Fruit fly (Drosophila melanogaster): Measurements from ENCODE around the gene CG13385.

Gene CG13385

DNA sequence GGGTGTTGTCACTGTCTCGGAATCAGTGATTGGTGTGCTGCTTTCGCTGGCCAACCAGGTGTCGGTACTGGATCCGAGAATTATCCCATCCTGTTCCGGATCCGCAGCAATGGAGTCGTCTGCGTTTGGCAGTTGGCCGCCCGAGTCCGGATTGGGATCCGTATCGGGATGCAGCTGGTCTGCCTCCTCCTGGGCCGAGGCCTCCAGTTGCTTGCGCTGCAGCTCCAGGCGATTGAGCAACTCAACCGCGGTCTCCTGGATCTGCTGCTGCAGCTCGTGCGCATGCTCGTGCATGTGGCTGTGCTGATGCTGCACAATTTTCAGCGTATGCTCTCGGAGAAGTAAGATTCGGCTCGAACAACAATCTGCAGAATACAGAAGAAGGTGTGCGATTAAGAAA, 35.7 kb downstream of the CG13385 start:
- TF ChIP-seq Pif1A (GFP tag; optimal IDR thresholded peaks at IDR 0.05) = no peak
- TF ChIP-seq Ets98B (GFP tag; IDR thresholded peaks at IDR 0.05) = no peak
- no peak for TF ChIP-seq CG8159 (tag; optimal IDR thresholded peaks at IDR 0.05)
- TF ChIP-seq CG8301 (tag; optimal IDR thresholded peaks at IDR 0.05) = no peak
- no peak for TF ChIP-seq CG17806 (tag; optimal IDR thresholded peaks at IDR 0.05)
- TF ChIP-seq D1 (tag; optimal IDR thresholded peaks at IDR 0.05) = no peak
- TF ChIP-seq CG4496 (GFP tag; IDR thresholded peaks at IDR 0.05) = no peak
- no peak for TF ChIP-seq CG15710 (tag; optimal IDR thresholded peaks at IDR 0.05)

DNA sequence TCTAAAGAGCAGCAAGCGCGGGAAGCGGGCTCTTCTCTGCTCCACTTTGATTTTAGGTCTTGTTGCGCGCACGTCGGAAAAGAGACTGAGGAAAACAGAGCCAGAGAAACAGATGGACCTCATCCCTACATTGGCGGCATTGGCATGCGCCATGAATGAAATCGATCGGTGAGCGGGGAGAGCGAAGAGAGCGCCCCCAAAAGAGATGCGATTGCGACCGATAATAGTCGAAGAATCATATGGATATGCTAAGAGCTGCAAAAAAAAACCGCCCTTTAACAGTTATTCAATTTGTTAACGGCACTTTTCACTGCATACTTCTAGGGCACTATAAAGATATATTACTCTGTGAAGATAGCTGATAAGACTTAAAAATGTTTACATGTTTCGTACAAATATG, 37.1 kb downstream of the CG13385 start, which contains the start of gene grk:
grk (minus strand) TSS at position 87 of the 400 bp plus-strand sequence.
- TF ChIP-seq CG12605 (GFP tag; IDR thresholded peaks at IDR 0.05) (no peak), Snoo (tag; optimal IDR thresholded peaks at IDR 0.05) (no peak), CG14655 (GFP tag; optimal IDR thresholded peaks at IDR 0.05) (no peak), CG15710 (tag; optimal IDR thresholded peaks at IDR 0.05) (no peak), CG34367 (tag; optimal IDR thresholded peaks at IDR 0.05) (no peak), CG9948 (tag; optimal IDR thresholded peaks at IDR 0.05) (no peak)

DNA sequence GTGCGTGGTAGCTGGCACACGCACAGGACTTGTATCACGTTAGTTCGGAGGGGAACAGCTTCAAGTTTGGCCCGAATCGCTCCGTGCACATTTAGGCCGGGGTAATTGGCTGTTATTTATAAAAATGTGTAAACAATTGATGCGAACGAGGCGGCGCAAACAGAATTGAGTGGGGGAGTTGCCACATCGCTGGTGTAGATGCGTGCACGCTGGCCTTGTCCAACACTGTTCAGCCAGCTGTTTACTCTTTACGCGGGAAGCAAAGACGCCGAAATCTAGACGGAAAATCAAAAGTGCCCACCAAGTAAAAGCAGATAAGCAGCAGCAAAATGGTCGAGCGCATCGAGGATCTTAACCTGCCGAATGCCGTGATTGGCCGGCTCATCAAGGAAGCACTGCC, 40.7 kb downstream of the CG13385 start, which contains the start of the genes D12 and Chrac-14:
D12 (minus strand) TSS at position 190 of the 400 bp plus-strand sequence.
Chrac-14 (plus strand) TSS at position 230 of the 400 bp plus-strand sequence.
- no peak for TF ChIP-seq CG13204 (GFP tag; optimal IDR thresholded peaks at IDR 0.05)
- no peak for TF ChIP-seq CG14655 (GFP tag; optimal IDR thresholded peaks at IDR 0.05)
- TF ChIP-seq Ets98B (GFP tag; IDR thresholded peaks at IDR 0.05) = no peak
- no peak for TF ChIP-seq gl (tag; optimal IDR thresholded peaks at IDR 0.05)
- TF ChIP-seq CG34367 (tag; optimal IDR thresholded peaks at IDR 0.05) = no peak
- TF ChIP-seq D1 (tag; optimal IDR thresholded peaks at IDR 0.05) = no peak
- TF ChIP-seq CG8301 (tag; optimal IDR thresholded peaks at IDR 0.05) = no peak
- TF ChIP-seq CG17806 (tag; optimal IDR thresholded peaks at IDR 0.05) = no peak
- no peak for TF ChIP-seq fd96Ca (GFP tag; IDR thresholded peaks at IDR 0.05)
- TF ChIP-seq Snoo (tag; optimal IDR thresholded peaks at IDR 0.05) = no peak
- TF ChIP-seq Pif1A (GFP tag; optimal IDR thresholded peaks at IDR 0.05) = no peak
- TF ChIP-seq CG32121 (GFP tag; IDR thresholded peaks at IDR 0.05) = no peak
- no peak for TF ChIP-seq EcR (GFP tag; optimal IDR thresholded peaks at IDR 0.05)
- no peak for TF ChIP-seq CG12605 (GFP tag; IDR thresholded peaks at IDR 0.05)
- no peak for TF ChIP-seq CG10348 (GFP tag; IDR thresholded peaks at IDR 0.05)
- TF ChIP-seq rn (GFP tag; IDR thresholded peaks at IDR 0.05) = no peak

DNA sequence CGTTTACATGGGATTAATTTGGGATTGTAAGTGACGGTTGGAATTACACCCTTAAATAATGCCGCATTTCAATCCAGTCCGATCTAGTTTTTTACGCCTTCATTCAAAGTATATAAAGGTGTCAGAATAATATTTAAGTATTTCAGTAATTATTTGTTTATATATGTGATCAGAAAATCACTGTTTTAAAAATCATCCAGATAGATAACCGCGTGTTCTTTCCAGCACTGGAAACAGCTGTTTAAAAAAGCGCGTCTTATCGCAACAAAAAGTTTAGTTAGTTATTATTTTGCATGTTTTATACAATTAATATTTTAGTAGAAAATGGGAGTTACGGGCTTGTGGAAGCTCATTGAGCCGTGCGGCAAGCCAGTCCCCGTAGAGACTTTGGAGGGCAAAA, 41.6 kb downstream of the CG13385 start, which contains the start of gene mus201:
mus201 (plus strand) TSS at position 118 of the 400 bp plus-strand sequence.
- TF ChIP-seq CG4496 (GFP tag; IDR thresholded peaks at IDR 0.05) (no peak), CG8301 (tag; optimal IDR thresholded peaks at IDR 0.05) (no peak), D1 (tag; optimal IDR thresholded peaks at IDR 0.05) (no peak), CG8159 (tag; optimal IDR thresholded peaks at IDR 0.05) (no peak), gl (tag; optimal IDR thresholded peaks at IDR 0.05) (no peak), Pif1B (GFP tag; optimal IDR thresholded peaks at IDR 0.05) (no peak), CG15710 (tag; optimal IDR thresholded peaks at IDR 0.05) (no peak), CG12605 (GFP tag; IDR thresholded peaks at IDR 0.05) (no peak), Ets98B (GFP tag; IDR thresholded peaks at IDR 0.05) (no peak), CG17806 (tag; optimal IDR thresholded peaks at IDR 0.05) (no peak), CG14655 (GFP tag; optimal IDR thresholded peaks at IDR 0.05) (no peak)

DNA sequence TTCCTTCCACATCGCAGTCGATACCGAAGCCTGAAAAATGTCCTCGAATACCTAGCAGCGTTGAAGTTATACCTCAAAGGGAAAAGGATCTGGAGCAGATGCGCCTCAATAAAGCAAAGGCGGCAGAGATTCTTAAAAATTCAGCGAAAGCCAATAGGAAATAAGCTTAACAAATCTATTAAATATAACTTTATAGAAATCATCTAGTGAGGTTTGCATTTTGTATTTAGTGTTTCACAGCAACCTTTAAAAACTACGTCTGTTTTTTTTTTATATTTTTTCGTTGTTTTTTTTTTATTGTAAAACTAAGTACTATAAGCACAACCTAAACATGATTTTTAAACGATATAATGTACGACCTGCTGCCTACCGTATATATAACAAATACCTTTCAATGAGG, 45.7 kb downstream of the CG13385 start, which contains the start of gene CG31897:
CG31897 (plus strand) TSS at position 301 of the 400 bp plus-strand sequence.
- TF ChIP-seq CG10348 (GFP tag; IDR thresholded peaks at IDR 0.05) (no peak), CG4496 (GFP tag; IDR thresholded peaks at IDR 0.05) (no peak), Snoo (tag; optimal IDR thresholded peaks at IDR 0.05) (no peak), gl (tag; optimal IDR thresholded peaks at IDR 0.05) (no peak), CG17806 (tag; optimal IDR thresholded peaks at IDR 0.05) (no peak), fd96Ca (GFP tag; IDR thresholded peaks at IDR 0.05) (no peak), CG12605 (GFP tag; IDR thresholded peaks at IDR 0.05) (no peak), EcR (GFP tag; optimal IDR thresholded peaks at IDR 0.05) (no peak), CG15710 (tag; optimal IDR thresholded peaks at IDR 0.05) (no peak), CG34367 (tag; optimal IDR thresholded peaks at IDR 0.05) (no peak), Pif1A (GFP tag; optimal IDR thresholded peaks at IDR 0.05) (no peak), CG13204 (GFP tag; optimal IDR thresholded peaks at IDR 0.05) (no peak), CG8301 (tag; optimal IDR thresholded peaks at IDR 0.05) (no peak), Pif1B (GFP tag; optimal IDR thresholded peaks at IDR 0.05) (no peak), CG8159 (tag; optimal IDR thresholded peaks at IDR 0.05) (no peak), D1 (tag; optimal IDR thresholded peaks at IDR 0.05) (no peak), CG14655 (GFP tag; optimal IDR thresholded peaks at IDR 0.05) (no peak), Ets98B (GFP tag; IDR thresholded peaks at IDR 0.05) (no peak)

Measured in whole organism, pupa.